Fruit fly (Drosophila melanogaster): ENCODE data around the gene CG4259.

- TF ChIP-seq gl (tag; optimal IDR thresholded peaks at IDR 0.05) = peak; percentile 56
- TF ChIP-seq CG12605 (GFP tag; IDR thresholded peaks at IDR 0.05) = peak; percentile 73
- peak; percentile 73 for TF ChIP-seq CG8159 (tag; optimal IDR thresholded peaks at IDR 0.05)
- TF ChIP-seq EcR (GFP tag; optimal IDR thresholded peaks at IDR 0.05) = no peak
- TF ChIP-seq CG13204 (GFP tag; optimal IDR thresholded peaks at IDR 0.05) = peak; percentile 60
- TF ChIP-seq CG32121 (GFP tag; IDR thresholded peaks at IDR 0.05) = peak; percentile 45
- peak; percentile 60 for TF ChIP-seq Pif1B (GFP tag; optimal IDR thresholded peaks at IDR 0.05)
- peak; percentile 53 for TF ChIP-seq Pif1A (GFP tag; optimal IDR thresholded peaks at IDR 0.05)
- TF ChIP-seq CG17806 (tag; optimal IDR thresholded peaks at IDR 0.05) = peak; percentile 33
- TF ChIP-seq CG34367 (tag; optimal IDR thresholded peaks at IDR 0.05) = peak; percentile 38
- TF ChIP-seq CG10348 (GFP tag; IDR thresholded peaks at IDR 0.05) = no peak
- peak; percentile 49 for TF ChIP-seq D1 (tag; optimal IDR thresholded peaks at IDR 0.05)
- TF ChIP-seq fd96Ca (GFP tag; IDR thresholded peaks at IDR 0.05) = peak; percentile 17; the same call in 1 of the 3 replicates
- peak; percentile 44; the same call in 2 of the 3 replicates for TF ChIP-seq CG4496 (GFP tag; IDR thresholded peaks at IDR 0.05)
Observed at dm6 chr2L:2175930-2176643, 47.0 kb upstream of the CG4259 start.
